Worm (Caenorhabditis elegans) whole organism, young adult: Measurements from ENCODE around the gene srv-32.

ENCODE experiments used
- ama-1 ChIP-seq, 3 experiments: fragments of 150-350 bp in 1 of 3; sonication (generic microtip) in 2 of 3; optimal IDR thresholded peaks; 2 replicates each; lab custom pipeline; 2014 to 2018; ENCODE audit warnings: missing biosample characterization in 2 of 3, missing genetic modification characterization in 2 of 3, missing genetic modification reagents in 2 of 3
- ceh-40 ChIP-seq: fragments of 200-800 bp; sonication (Bioruptor generic); IDR thresholded peaks from 2 replicates; pipeline ENCODE4 v1.3.6; 2022; ENCODE audit warnings: missing genetic modification characterization, missing compliant biosample characterization
- unc-62 ChIP-seq: fragments of 150-350 bp; optimal IDR thresholded peaks from 2 replicates; lab custom pipeline; 2014; ENCODE audit warnings: missing biosample characterization, missing genetic modification reagents, missing genetic modification characterization

ce11 chrIV:6326448-6326847 is 44.4 kb upstream of the srv-32 start, which contains the start of gene lsm-8:
- no peak for TF ChIP-seq ceh-40 (GFP tag; lab: Robert Waterston, UW)
- no peak for TF ChIP-seq ama-1 (optimal IDR thresholded peaks at IDR 0.05; lab: Kevin White, UChicago)
- no peak for TF ChIP-seq ama-1 (GFP tag; optimal IDR thresholded peaks at IDR 0.05; lab: Kevin White, UChicago)
- TF ChIP-seq unc-62 = no peak
